Worm (Caenorhabditis elegans) whole organism, L4 larva: ENCODE measurements around the gene erp-44.2.
A peak's percentile ranks its signal among the peaks of the same experiment; 100 is the strongest.

ENCODE experiments used
- D1046.2 ChIP-seq: fragments of 200-800 bp; sonication (Bioruptor generic); IDR thresholded peaks from 2 replicates; pipeline ENCODE4 v1.3.6; 2022; ENCODE audit warnings: missing genetic modification characterization, missing compliant biosample characterization
- F26F4.8 ChIP-seq: fragments of 200-800 bp; sonication (Bioruptor generic); conservative IDR thresholded peaks from 2 replicates; pipeline ENCODE4 v1.3.6; 2022; ENCODE audit warnings: missing genetic modification characterization, missing compliant biosample characterization
- ZK337.2 ChIP-seq: fragments of 200-800 bp; sonication (Bioruptor generic); IDR thresholded peaks from 2 replicates; pipeline ENCODE4 v1.3.6; 2022; ENCODE audit warnings: missing genetic modification reagents, missing genetic modification characterization, missing compliant biosample characterization
- daf-16 ChIP-seq, 3 experiments: sonication (generic microtip); optimal IDR thresholded peaks; 2 replicates each; lab custom pipeline; 2016 to 2017; ENCODE audit warnings: missing genetic modification characterization in 3 of 3, missing genetic modification reagents in 3 of 3, mild to moderate bottlenecking in 2 of 3, missing compliant biosample characterization in 2 of 3, missing biosample characterization in 1 of 3, moderate library complexity in 1 of 3
- daf-8 ChIP-seq: fragments of 200-800 bp; sonication (Bioruptor generic); IDR thresholded peaks from 2 replicates; pipeline ENCODE4 v1.3.6; 2022; ENCODE audit warnings: missing genetic modification characterization, missing compliant biosample characterization
- dmd-6 ChIP-seq: fragments of 200-800 bp; sonication (Bioruptor generic); IDR thresholded peaks from 2 replicates; pipeline ENCODE4 v1.3.6; 2022; ENCODE audit warnings: missing genetic modification reagents, missing genetic modification characterization, missing compliant biosample characterization
- dmd-8 ChIP-seq: fragments of 200-800 bp; sonication (Bioruptor generic); IDR thresholded peaks from 2 replicates; pipeline ENCODE4 v1.3.6; 2022; ENCODE audit warnings: missing genetic modification characterization, missing compliant biosample characterization
- dmd-9 ChIP-seq: fragments of 200-800 bp; sonication (Bioruptor generic); IDR thresholded peaks from 2 replicates; pipeline ENCODE4 v1.3.6; 2022; ENCODE audit warnings: missing genetic modification reagents, missing genetic modification characterization, missing compliant biosample characterization
- dve-1 ChIP-seq: sonication (generic microtip); optimal IDR thresholded peaks from 2 replicates; lab custom pipeline; 2017; ENCODE audit warnings: antibody characterized with exemption, mild to moderate bottlenecking, missing genetic modification characterization, missing compliant biosample characterization; ENCODE audit not compliant: insufficient read depth
- hif-1 ChIP-seq, 2 experiments: sonication (generic microtip); optimal IDR thresholded peaks; 2 replicates each; lab custom pipeline; 2016 to 2017; ENCODE audit warnings: missing compliant biosample characterization in 2 of 2, missing genetic modification characterization in 2 of 2, missing genetic modification reagents in 2 of 2, missing genotype in 2 of 2, mild to moderate bottlenecking in 1 of 2
- hlh-11 ChIP-seq: fragments of 200-800 bp; sonication (Bioruptor generic); optimal IDR thresholded peaks from 2 replicates; lab custom pipeline; 2018; ENCODE audit warnings: mild to moderate bottlenecking, missing genetic modification characterization, missing compliant biosample characterization
- hlh-30 ChIP-seq: sonication (generic microtip); optimal IDR thresholded peaks from 2 replicates; lab custom pipeline; 2017; ENCODE audit warnings: antibody characterized with exemption, mild to moderate bottlenecking, missing genetic modification characterization, missing compliant biosample characterization; ENCODE audit not compliant: insufficient read depth
- mes-2 ChIP-seq: sonication (generic microtip); optimal IDR thresholded peaks from 2 replicates; lab custom pipeline; 2016; ENCODE audit warnings: missing genotype, mild to moderate bottlenecking, missing genetic modification characterization, missing compliant biosample characterization; ENCODE audit not compliant: poor library complexity, severe bottlenecking
- nhr-28 ChIP-seq: fragments of 150-350 bp; optimal IDR thresholded peaks from 2 replicates; lab custom pipeline; 2014; ENCODE audit warnings: missing biosample characterization, missing genetic modification characterization
- nhr-77 ChIP-seq: fragments of 150-350 bp; optimal IDR thresholded peaks from 2 replicates; lab custom pipeline; 2014; ENCODE audit warnings: missing biosample characterization, missing genetic modification characterization
- skn-1 ChIP-seq: fragments of 150-350 bp; optimal IDR thresholded peaks from 2 replicates; lab custom pipeline; 2014; ENCODE audit warnings: missing biosample characterization, missing genetic modification characterization
- unc-62 ChIP-seq, 3 experiments: fragments of 150-350 bp in 1 of 3; sonication (generic microtip); optimal IDR thresholded peaks in 2 of 3; peaks in 1 of 3; 1 replicate in 1 of 3; 2 replicates in 2 of 3; lab custom pipeline; 2014 to 2017; ENCODE audit warnings: missing biosample characterization in 3 of 3, missing genetic modification characterization in 3 of 3, missing genetic modification reagents in 3 of 3, missing genotype in 1 of 3
- zag-1 ChIP-seq: fragments of 150-350 bp; optimal IDR thresholded peaks from 2 replicates; lab custom pipeline; 2014; ENCODE audit warnings: missing biosample characterization, missing genetic modification characterization

Gene erp-44.2

DNA sequence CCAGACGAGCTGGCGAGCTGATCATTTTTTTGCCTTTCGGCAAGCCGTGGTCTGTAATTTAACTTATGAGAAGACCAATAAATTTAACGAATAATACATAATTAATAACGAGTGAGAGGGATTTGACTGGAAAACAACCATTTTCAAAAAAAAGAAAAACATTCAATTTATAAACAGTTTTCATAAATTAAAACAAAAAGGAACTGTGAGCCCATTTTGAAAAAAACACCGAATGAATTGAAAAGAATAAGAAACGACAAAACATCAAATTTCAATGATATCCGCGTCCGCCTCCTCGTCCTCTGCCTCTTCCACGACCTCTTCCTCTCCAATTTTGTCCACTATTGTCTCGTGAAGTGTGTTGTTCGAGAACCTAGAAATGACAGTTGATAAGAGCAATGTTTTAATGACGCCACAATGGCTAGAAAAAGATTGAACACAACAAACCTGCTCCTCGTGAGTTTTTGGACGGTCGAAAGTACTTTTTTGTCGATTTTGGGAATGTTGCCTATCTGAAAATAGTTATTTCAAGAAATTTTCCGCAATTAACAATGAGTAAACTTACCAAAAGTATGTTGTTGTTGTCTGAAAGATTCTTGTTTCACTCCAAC lies 50.6 kb downstream of the erp-44.2 start, which contains the start of gene tag-321:
tag-321 (minus strand) TSS at position 51 of the 611 bp plus-strand sequence.
- no peak for TF ChIP-seq D1046.2 (GFP tag; lab: Robert Waterston, UW)
- no peak for TF ChIP-seq dmd-8 (GFP tag; lab: Robert Waterston, UW)
- TF ChIP-seq hlh-11 (tag; lab: Kevin White, UChicago) = peak; percentile 36
- TF ChIP-seq nhr-77 (tag; lab: Kevin White, UChicago) = peak; percentile 32
- TF ChIP-seq mes-2 = peak; percentile 28
- no peak for TF ChIP-seq hif-1 (tag; optimal IDR thresholded peaks at IDR 0.05; lab: Kevin White, UChicago)
- no peak for TF ChIP-seq ZK337.2 (GFP tag; lab: Robert Waterston, UW)
- no peak for TF ChIP-seq skn-1 (tag; lab: Kevin White, UChicago)
- TF ChIP-seq F26F4.8 (GFP tag; lab: Robert Waterston, UW) = no peak
- TF ChIP-seq nhr-28 = peak; percentile 75
- peak; percentile 49 for TF ChIP-seq hlh-30 (tag; lab: Kevin White, UChicago)
- no peak for TF ChIP-seq daf-8
- peak; percentile 60 for TF ChIP-seq dmd-6 (GFP tag; lab: Robert Waterston, UW)
- no peak for TF ChIP-seq unc-62 (GFP tag; optimal IDR thresholded peaks at IDR 0.05 in 1 of 2; lab: Kevin White, UChicago)
- no peak for TF ChIP-seq unc-62 (tag; optimal IDR thresholded peaks at IDR 0.05; lab: Kevin White, UChicago)
- peak; percentile 62 for TF ChIP-seq dve-1
- TF ChIP-seq zag-1 = no peak
- no peak for TF ChIP-seq daf-16 (GFP tag; optimal IDR thresholded peaks at IDR 0.05; lab: Kevin White, UChicago)
- peak; percentile 82 for TF ChIP-seq daf-16 (tag; optimal IDR thresholded peaks at IDR 0.05; lab: Kevin White, UChicago)
- no peak for TF ChIP-seq dmd-9 (GFP tag; lab: Robert Waterston, UW)
- TF ChIP-seq, all 104 proteins: peak for 8
